Worm (Caenorhabditis elegans) whole organism, young adult: Measurements from ENCODE around the gene tdp-1.

ENCODE experiments used
- B0035.1 ChIP-seq: sonication (generic microtip); optimal IDR thresholded peaks from 2 replicates; lab custom pipeline; 2016; ENCODE audit warnings: missing genetic modification characterization, mild to moderate bottlenecking, missing compliant biosample characterization, missing genotype, missing genetic modification reagents
- C17E4.6 ChIP-seq: fragments of 200-800 bp; sonication (Bioruptor generic); IDR thresholded peaks from 2 replicates; pipeline ENCODE4 v1.3.6; 2022; ENCODE audit warnings: missing genetic modification reagents, missing genetic modification characterization, missing compliant biosample characterization
- D2030.7 ChIP-seq: fragments of 200-800 bp; sonication (Bioruptor generic); IDR thresholded peaks from 2 replicates; pipeline ENCODE4 v1.3.6; 2022; ENCODE audit warnings: missing genetic modification reagents, missing genetic modification characterization, missing compliant biosample characterization
- F23B12.7 ChIP-seq: sonication (generic microtip); optimal IDR thresholded peaks from 2 replicates; lab custom pipeline; 2017; ENCODE audit warnings: missing genetic modification characterization, mild to moderate bottlenecking, missing compliant biosample characterization, antibody characterized with exemption, moderate library complexity; ENCODE audit not compliant: insufficient read depth
- F37B4.10 ChIP-seq: fragments of 200-800 bp; sonication (Bioruptor generic); IDR thresholded peaks from 2 replicates; pipeline ENCODE4 v1.3.6; 2022; ENCODE audit warnings: missing genetic modification characterization, missing compliant biosample characterization
- F49E8.2 ChIP-seq: sonication (generic microtip); optimal IDR thresholded peaks from 3 replicates; lab custom pipeline; 2017; ENCODE audit warnings: missing genetic modification characterization, mild to moderate bottlenecking, missing compliant biosample characterization, antibody characterized with exemption, moderate library complexity; ENCODE audit not compliant: insufficient read depth
- F57A8.1 ChIP-seq: fragments of 200-800 bp; sonication (Bioruptor generic); optimal IDR thresholded peaks from 2 replicates; lab custom pipeline; 2018; ENCODE audit warnings: mild to moderate bottlenecking, missing genetic modification characterization, moderate library complexity, missing compliant biosample characterization
- F57C9.4 ChIP-seq: sonication (generic microtip); optimal IDR thresholded peaks from 2 replicates; lab custom pipeline; 2017; ENCODE audit warnings: mild to moderate bottlenecking, missing genetic modification characterization, missing compliant biosample characterization
- T07F8.4 ChIP-seq: sonication (generic microtip); optimal IDR thresholded peaks from 2 replicates; lab custom pipeline; 2016; ENCODE audit warnings: mild to moderate bottlenecking, missing genetic modification characterization, moderate library complexity, missing compliant biosample characterization
- Y53F4B.3 ChIP-seq: fragments of 200-800 bp; sonication (Bioruptor generic); IDR thresholded peaks from 2 replicates; pipeline ENCODE4 v1.3.6; 2022; ENCODE audit warnings: missing genetic modification reagents, missing genetic modification characterization, missing compliant biosample characterization
- Y56A3A.18 ChIP-seq: fragments of 200-800 bp; sonication (Bioruptor generic); IDR thresholded peaks from 2 replicates; pipeline ENCODE4 v1.3.6; 2022; ENCODE audit warnings: missing genetic modification reagents, missing genetic modification characterization, missing compliant biosample characterization
- Y79H2A.3 ChIP-seq: fragments of 200-800 bp; sonication (Bioruptor generic); conservative IDR thresholded peaks from 2 replicates; pipeline ENCODE4 v1.3.6; 2022; ENCODE audit warnings: missing genetic modification reagents, missing genetic modification characterization, missing compliant biosample characterization
- Y95B8A.8 ChIP-seq: fragments of 200-800 bp; sonication (Bioruptor generic); IDR thresholded peaks from 2 replicates; pipeline ENCODE4 v1.3.6; 2022; ENCODE audit warnings: missing genetic modification reagents, missing genetic modification characterization, missing compliant biosample characterization
- aptf-3 ChIP-seq: fragments of 200-800 bp; sonication (Bioruptor generic); IDR thresholded peaks from 2 replicates; pipeline ENCODE4 v1.3.6; 2022; ENCODE audit warnings: missing genetic modification characterization, missing compliant biosample characterization
- attf-5 ChIP-seq: fragments of 200-800 bp; sonication (Bioruptor generic); optimal IDR thresholded peaks from 2 replicates; lab custom pipeline; 2018; ENCODE audit warnings: mild to moderate bottlenecking, missing genetic modification characterization, missing compliant biosample characterization
- chd-7 ChIP-seq: sonication (generic microtip); optimal IDR thresholded peaks from 2 replicates; lab custom pipeline; 2016; ENCODE audit warnings: mild to moderate bottlenecking, missing genetic modification characterization, moderate library complexity, missing compliant biosample characterization
- efl-1 ChIP-seq: fragments of 150-350 bp; optimal IDR thresholded peaks from 2 replicates; lab custom pipeline; 2014; ENCODE audit warnings: missing biosample characterization, missing genetic modification reagents, missing genetic modification characterization
- egl-18 ChIP-seq: fragments of 200-800 bp; sonication (Bioruptor generic); IDR thresholded peaks from 2 replicates; pipeline ENCODE4 v1.3.6; 2022; ENCODE audit warnings: missing genetic modification reagents, missing genetic modification characterization, missing compliant biosample characterization
- ekl-4 ChIP-seq: fragments of 200-800 bp; sonication (Bioruptor generic); IDR thresholded peaks from 2 replicates; pipeline ENCODE4 v1.3.6; 2022; ENCODE audit warnings: missing genetic modification reagents, missing genetic modification characterization, missing compliant biosample characterization
- fkh-3 ChIP-seq: sonication (generic microtip); optimal IDR thresholded peaks from 2 replicates; lab custom pipeline; 2016; ENCODE audit warnings: mild to moderate bottlenecking, missing genetic modification characterization, missing compliant biosample characterization
- gei-17 ChIP-seq: fragments of 200-800 bp; sonication (Bioruptor generic); optimal IDR thresholded peaks from 2 replicates; lab custom pipeline; 2018; ENCODE audit warnings: mild to moderate bottlenecking, missing genetic modification characterization, missing compliant biosample characterization
- hrde-1 ChIP-seq: sonication (generic microtip); optimal IDR thresholded peaks from 2 replicates; lab custom pipeline; 2016; ENCODE audit warnings: missing genetic modification characterization, mild to moderate bottlenecking, missing compliant biosample characterization, moderate library complexity, missing genotype, missing genetic modification reagents, borderline replicate concordance
- lag-1 ChIP-seq: fragments of 200-800 bp; sonication (Bioruptor generic); IDR thresholded peaks from 2 replicates; pipeline ENCODE4 v1.3.6; 2022; ENCODE audit warnings: missing genetic modification reagents, missing genetic modification characterization, missing compliant biosample characterization
- lin-26 ChIP-seq: fragments of 200-800 bp; sonication (Bioruptor generic); IDR thresholded peaks from 2 replicates; pipeline ENCODE4 v1.3.6; 2022; ENCODE audit warnings: missing genetic modification reagents, missing genetic modification characterization, missing compliant biosample characterization
- lin-35 ChIP-seq, 3 experiments: fragments of 150-350 bp in 2 of 3; sonication (generic microtip) in 1 of 3; optimal IDR thresholded peaks; 2 replicates each; lab custom pipeline; 2014 to 2018; ENCODE audit warnings: missing biosample characterization in 3 of 3, missing genetic modification characterization in 3 of 3, missing genetic modification reagents in 3 of 3
- lsl-1 ChIP-seq: fragments of 200-800 bp; sonication (Bioruptor generic); optimal IDR thresholded peaks from 2 replicates; lab custom pipeline; 2018; ENCODE audit warnings: mild to moderate bottlenecking, missing genetic modification characterization, moderate library complexity, missing compliant biosample characterization
- lsy-27 ChIP-seq: sonication (generic microtip); optimal IDR thresholded peaks from 2 replicates; lab custom pipeline; 2017; ENCODE audit warnings: missing genetic modification characterization, mild to moderate bottlenecking, missing compliant biosample characterization, antibody characterized with exemption, missing genotype, borderline replicate concordance; ENCODE audit not compliant: insufficient read depth
- madf-10 ChIP-seq: sonication (generic microtip); optimal IDR thresholded peaks from 2 replicates; lab custom pipeline; 2016; ENCODE audit warnings: mild to moderate bottlenecking, missing genetic modification characterization, missing compliant biosample characterization
- madf-3 ChIP-seq: fragments of 200-800 bp; sonication (Bioruptor generic); IDR thresholded peaks from 2 replicates; pipeline ENCODE4 v1.3.6; 2022; ENCODE audit warnings: missing genetic modification reagents, missing genetic modification characterization, missing compliant biosample characterization
- madf-8 ChIP-seq: fragments of 200-800 bp; sonication (Bioruptor generic); conservative IDR thresholded peaks from 2 replicates; pipeline ENCODE4 v1.3.6; 2022; ENCODE audit warnings: missing genetic modification reagents, missing genetic modification characterization, missing compliant biosample characterization
- nfya-1 ChIP-seq: sonication (generic microtip); optimal IDR thresholded peaks from 2 replicates; lab custom pipeline; 2017; ENCODE audit warnings: antibody characterized with exemption, missing compliant biosample characterization, missing genetic modification characterization, borderline replicate concordance; ENCODE audit not compliant: insufficient read depth
- pbrm-1 ChIP-seq: fragments of 200-800 bp; sonication (Bioruptor generic); IDR thresholded peaks from 2 replicates; pipeline ENCODE4 v1.3.6; 2022; ENCODE audit warnings: missing genetic modification reagents, missing genetic modification characterization, missing compliant biosample characterization
- repo-1 ChIP-seq: sonication (generic microtip); optimal IDR thresholded peaks from 2 replicates; lab custom pipeline; 2017; ENCODE audit warnings: mild to moderate bottlenecking, missing genetic modification characterization, missing compliant biosample characterization
- sdz-38 ChIP-seq: sonication (generic microtip); optimal IDR thresholded peaks from 2 replicates; lab custom pipeline; 2016; ENCODE audit warnings: missing genotype, missing genetic modification characterization, missing compliant biosample characterization
- snpc-3.4 ChIP-seq: sonication (generic microtip); optimal IDR thresholded peaks from 2 replicates; lab custom pipeline; 2017; ENCODE audit warnings: missing genetic modification characterization, mild to moderate bottlenecking, missing compliant biosample characterization, antibody characterized with exemption, moderate library complexity, missing genotype, missing genetic modification reagents
- unc-62 ChIP-seq: fragments of 150-350 bp; optimal IDR thresholded peaks from 2 replicates; lab custom pipeline; 2014; ENCODE audit warnings: missing biosample characterization, missing genetic modification reagents, missing genetic modification characterization

The tdp-1 gene

ce11 chrII:8997479-8997878 lies at the start of gene tdp-1, which contains the start of gene F44G4.3:
Gene tdp-1, plus strand, starts transcription at chrII:8997825.
Gene F44G4.3, minus strand, starts transcription at chrII:8997662.
- TF ChIP-seq B0035.1 (no peak), madf-10 (tag; lab: Kevin White, UChicago) (no peak), lin-35 (GFP tag; optimal IDR thresholded peaks at IDR 0.05; lab: Kevin White, UChicago) (no peak), lsl-1 (GFP tag; lab: Kevin White, UChicago) (peak; percentile 69), F57C9.4 (tag; lab: Kevin White, UChicago) (no peak), F37B4.10 (GFP tag; lab: Robert Waterston, UW) (no peak), hrde-1 (no peak), lsy-27 (tag; lab: Kevin White, UChicago) (no peak), repo-1 (tag; lab: Kevin White, UChicago) (no peak), attf-5 (GFP tag; lab: Kevin White, UChicago) (peak; percentile 2)

ce11 chrII:8948640-8949039 lies 49.0 kb upstream of the tdp-1 start:
- TF ChIP-seq D2030.7 (GFP tag; lab: Robert Waterston, UW) (no peak), nfya-1 (tag; lab: Kevin White, UChicago) (no peak), lin-35 (GFP tag; optimal IDR thresholded peaks at IDR 0.05; lab: Kevin White, UChicago) (no peak), ekl-4 (no peak), egl-18 (GFP tag; lab: Robert Waterston, UW) (no peak), Y79H2A.3 (GFP tag; lab: Robert Waterston, UW) (no peak), lag-1 (GFP tag; lab: Robert Waterston, UW) (no peak), gei-17 (GFP tag; lab: Kevin White, UChicago) (no peak), pbrm-1 (no peak), sdz-38 (tag; lab: Kevin White, UChicago) (no peak), Y95B8A.8 (GFP tag; lab: Robert Waterston, UW) (no peak), madf-8 (GFP tag; lab: Robert Waterston, UW) (no peak), F57A8.1 (GFP tag; lab: Kevin White, UChicago) (no peak), F23B12.7 (tag; lab: Kevin White, UChicago) (no peak), madf-3 (no peak), snpc-3.4 (no peak), Y56A3A.18 (GFP tag; lab: Robert Waterston, UW) (no peak), fkh-3 (tag; lab: Kevin White, UChicago) (no peak)
- TF ChIP-seq, all 124 proteins: peak for 0

- TF ChIP-seq aptf-3 (GFP tag; lab: Robert Waterston, UW) (no peak), madf-10 (tag; lab: Kevin White, UChicago) (no peak), lsy-27 (tag; lab: Kevin White, UChicago) (no peak), chd-7 (no peak), nfya-1 (tag; lab: Kevin White, UChicago) (no peak), unc-62 (GFP tag; lab: Kevin White, UChicago) (no peak), pbrm-1 (no peak), lin-26 (GFP tag; lab: Robert Waterston, UW) (no peak), F57A8.1 (GFP tag; lab: Kevin White, UChicago) (no peak), T07F8.4 (no peak), Y53F4B.3 (GFP tag; lab: Robert Waterston, UW) (no peak), efl-1 (GFP tag; lab: Kevin White, UChicago) (no peak), ekl-4 (no peak), Y95B8A.8 (GFP tag; lab: Robert Waterston, UW) (no peak), C17E4.6 (GFP tag; lab: Robert Waterston, UW) (no peak), F49E8.2 (tag; lab: Kevin White, UChicago) (no peak)
- TF ChIP-seq, all 124 proteins: peak for 0
Measured at ce11 chrII:8951270-8951669, 46.4 kb upstream of the tdp-1 start.
